Fruit fly (Drosophila melanogaster) whole organism, embryonic: Measurements from ENCODE around the gene CG8925.

ENCODE experiments used
- B-H2 ChIP-seq: fragments of 200-800 bp; sonication (Bioruptor generic); optimal IDR thresholded peaks from 2 replicates; lab custom pipeline; 2018; ENCODE audit warnings: missing biosample characterization, mild to moderate bottlenecking, missing genetic modification characterization
- CG12299 ChIP-seq: fragments of 200-800 bp; sonication (Bioruptor generic); optimal IDR thresholded peaks from 2 replicates; lab custom pipeline; 2018; ENCODE audit warnings: missing biosample characterization, mild to moderate bottlenecking, missing genetic modification characterization
- CG1233 ChIP-seq: fragments of 200-800 bp; sonication (Bioruptor generic); optimal IDR thresholded peaks from 4 replicates; lab custom pipeline; 2018; ENCODE audit warnings: missing biosample characterization, mild to moderate bottlenecking, missing genetic modification characterization
- CG12942 ChIP-seq: fragments of 200-800 bp; sonication (Bioruptor generic); optimal IDR thresholded peaks from 3 replicates; lab custom pipeline; 2016; ENCODE audit warnings: missing biosample characterization, missing genetic modification characterization
- CG13424 ChIP-seq: fragments of 200-800 bp; sonication (Bioruptor generic); optimal IDR thresholded peaks from 2 replicates; lab custom pipeline; 2019; ENCODE audit warnings: missing biosample characterization, mild to moderate bottlenecking, missing genetic modification characterization, moderate library complexity
- CG14667 ChIP-seq: fragments of 200-800 bp; sonication (Bioruptor generic); IDR thresholded peaks from 2 replicates; pipeline ENCODE4 v1.3.6; 2022; ENCODE audit warnings: missing biosample characterization, missing genetic modification characterization
- CG14860 ChIP-seq: fragments of 200-800 bp; sonication (Bioruptor generic); IDR thresholded peaks from 3 replicates; pipeline ENCODE4 v1.3.6; 2022; ENCODE audit warnings: missing biosample characterization, missing genetic modification characterization; ENCODE audit not compliant: partially characterized antibody
- CG15514 ChIP-seq: fragments of 200-800 bp; sonication (Bioruptor generic); optimal IDR thresholded peaks from 3 replicates; lab custom pipeline; 2017; ENCODE audit warnings: missing biosample characterization, missing genetic modification characterization, mild to moderate bottlenecking, moderate library complexity, missing genetic modification reagents
- CG16779 ChIP-seq: fragments of 200-800 bp; sonication (Bioruptor generic); IDR thresholded peaks from 2 replicates; pipeline ENCODE4 v1.3.6; 2022; ENCODE audit warnings: missing biosample characterization, missing genetic modification characterization
- CG17568 ChIP-seq: fragments of 200-800 bp; sonication (Bioruptor generic); optimal IDR thresholded peaks from 2 replicates; lab custom pipeline; 2018; ENCODE audit warnings: missing biosample characterization, mild to moderate bottlenecking, missing genetic modification characterization, moderate library complexity
- CG1792 ChIP-seq: fragments of 200-800 bp; sonication (Bioruptor generic); optimal IDR thresholded peaks from 2 replicates; lab custom pipeline; 2016; ENCODE audit warnings: missing biosample characterization, missing genetic modification characterization
- CG30403 ChIP-seq: fragments of 200-800 bp; sonication (Bioruptor generic); optimal IDR thresholded peaks from 3 replicates; lab custom pipeline; 2016; ENCODE audit warnings: missing biosample characterization, missing genetic modification characterization
- CG31224 ChIP-seq: fragments of 200-800 bp; sonication (Bioruptor generic); IDR thresholded peaks from 2 replicates; pipeline ENCODE4 v1.3.6; 2022; ENCODE audit warnings: missing biosample characterization, missing genetic modification characterization
- CG31441 ChIP-seq: fragments of 200-800 bp; sonication (Bioruptor generic); IDR thresholded peaks from 2 replicates; pipeline ENCODE4 v1.3.6; 2022; ENCODE audit warnings: missing biosample characterization, missing genetic modification characterization
- CG3726 ChIP-seq: fragments of 200-800 bp; sonication (Bioruptor generic); IDR thresholded peaks from 3 replicates; pipeline ENCODE4, ENCODE4 v1.3.6; 2022; ENCODE audit warnings: missing biosample characterization, missing genetic modification characterization
- CG6683 ChIP-seq: fragments of 200-800 bp; sonication (Bioruptor generic); optimal IDR thresholded peaks from 2 replicates; lab custom pipeline; 2017; ENCODE audit warnings: missing biosample characterization, mild to moderate bottlenecking, missing genetic modification characterization, missing genetic modification reagents
- D19B ChIP-seq: fragments of 200-800 bp; sonication (Bioruptor generic); optimal IDR thresholded peaks from 2 replicates; lab custom pipeline; 2017; ENCODE audit warnings: missing biosample characterization, mild to moderate bottlenecking, missing genetic modification characterization
- Dad ChIP-seq: fragments of 200-800 bp; sonication (Bioruptor generic); optimal IDR thresholded peaks from 3 replicates; lab custom pipeline; 2016; ENCODE audit warnings: missing biosample characterization, missing genetic modification characterization
- Dip2 ChIP-seq: fragments of 200-800 bp; sonication (Bioruptor generic); IDR thresholded peaks from 2 replicates; pipeline ENCODE4 v1.3.6; 2022; ENCODE audit warnings: missing biosample characterization, missing genetic modification characterization
- Elba2 ChIP-seq: fragments of 200-800 bp; sonication (Bioruptor generic); optimal IDR thresholded peaks from 3 replicates; lab custom pipeline; 2016; ENCODE audit warnings: missing biosample characterization, missing genetic modification characterization
- Fer2 ChIP-seq: fragments of 200-800 bp; sonication (Bioruptor generic); optimal IDR thresholded peaks from 2 replicates; lab custom pipeline; 2018; ENCODE audit warnings: missing biosample characterization, mild to moderate bottlenecking, missing genetic modification characterization, moderate library complexity
- Fer3 ChIP-seq: fragments of 200-800 bp; sonication (Bioruptor generic); optimal IDR thresholded peaks from 2 replicates; lab custom pipeline; 2018; ENCODE audit warnings: missing biosample characterization, mild to moderate bottlenecking, missing genetic modification characterization, moderate library complexity
- Hsf ChIP-seq: fragments of 200-800 bp; sonication (Bioruptor generic); optimal IDR thresholded peaks from 3 replicates; lab custom pipeline; 2016; ENCODE audit warnings: missing biosample characterization, missing genetic modification characterization
- MTF-1 ChIP-seq: fragments of 200-800 bp; sonication (Bioruptor generic); optimal IDR thresholded peaks from 2 replicates; lab custom pipeline; 2018; ENCODE audit warnings: missing biosample characterization, mild to moderate bottlenecking, missing genetic modification characterization, borderline replicate concordance
- Mrtf ChIP-seq: fragments of 200-800 bp; sonication (Bioruptor generic); IDR thresholded peaks from 3 replicates; pipeline ENCODE4 v1.3.6; 2022; ENCODE audit warnings: missing biosample characterization, missing genetic modification characterization
- NfI ChIP-seq: fragments of 200-800 bp; sonication (Bioruptor generic); optimal IDR thresholded peaks from 3 replicates; lab custom pipeline; 2018; ENCODE audit warnings: missing biosample characterization, mild to moderate bottlenecking, missing genetic modification characterization, moderate library complexity
- Pdp1 ChIP-seq, 2 experiments: fragments of 200-800 bp; sonication (Bioruptor generic); optimal IDR thresholded peaks; 3 replicates each; lab custom pipeline; 2016; ENCODE audit warnings: missing biosample characterization in 2 of 2, missing genetic modification characterization in 2 of 2, mild to moderate bottlenecking in 1 of 2, moderate library complexity in 1 of 2
- Rx ChIP-seq: fragments of 200-800 bp; sonication (Bioruptor generic); IDR thresholded peaks from 2 replicates; pipeline ENCODE4 v1.3.6; 2022; ENCODE audit warnings: missing biosample characterization, missing genetic modification characterization
- Ssrp ChIP-seq: fragments of 200-800 bp; sonication (Bioruptor generic); optimal IDR thresholded peaks from 2 replicates; lab custom pipeline; 2018; ENCODE audit warnings: missing biosample characterization, mild to moderate bottlenecking, missing genetic modification characterization, moderate library complexity
- YL-1 ChIP-seq: fragments of 200-800 bp; sonication (Bioruptor generic); optimal IDR thresholded peaks from 3 replicates; lab custom pipeline; 2017; ENCODE audit warnings: missing biosample characterization, mild to moderate bottlenecking, missing genetic modification characterization
- al ChIP-seq: fragments of 200-800 bp; sonication (Bioruptor generic); IDR thresholded peaks from 2 replicates; pipeline ENCODE4 v1.3.6; 2022; ENCODE audit warnings: missing biosample characterization, missing genetic modification characterization
- az2 ChIP-seq: fragments of 200-800 bp; sonication (Bioruptor generic); optimal IDR thresholded peaks from 3 replicates; lab custom pipeline; 2016; ENCODE audit warnings: missing biosample characterization, missing genetic modification characterization
- cad ChIP-seq: fragments of >200 bp; optimal IDR thresholded peaks from 2 replicates; lab custom pipeline; 2017; ENCODE audit warnings: missing biosample characterization, missing genetic modification characterization
- dan ChIP-seq: fragments of 200-800 bp; sonication (Bioruptor generic); IDR thresholded peaks from 2 replicates; pipeline ENCODE4 v1.3.6; 2022; ENCODE audit warnings: missing biosample characterization, missing genetic modification characterization
- danr ChIP-seq: fragments of 200-800 bp; sonication (Bioruptor generic); IDR thresholded peaks from 2 replicates; pipeline ENCODE4 v1.3.6; 2022; ENCODE audit warnings: missing biosample characterization, missing genetic modification characterization
- dpn ChIP-seq, 2 experiments: fragments of 200-800 bp; sonication (Bioruptor generic); optimal IDR thresholded peaks; 3 replicates each; lab custom pipeline; 2016; ENCODE audit warnings: missing biosample characterization in 2 of 2, missing genetic modification characterization in 2 of 2
- en ChIP-seq: fragments of 200-800 bp; sonication (Bioruptor generic); optimal IDR thresholded peaks from 2 replicates; lab custom pipeline; 2016; ENCODE audit warnings: missing biosample characterization, missing genetic modification characterization
- fd3F ChIP-seq: fragments of 200-800 bp; sonication (Bioruptor generic); optimal IDR thresholded peaks from 2 replicates; lab custom pipeline; 2018; ENCODE audit warnings: missing biosample characterization, mild to moderate bottlenecking, missing genetic modification characterization, moderate library complexity
- h ChIP-seq: fragments of >200 bp; optimal IDR thresholded peaks from 2 replicates; lab custom pipeline; 2017
- jing ChIP-seq: fragments of 200-800 bp; sonication (Bioruptor generic); optimal IDR thresholded peaks from 2 replicates; lab custom pipeline; 2018; ENCODE audit warnings: missing biosample characterization, mild to moderate bottlenecking, missing genetic modification characterization
- oc ChIP-seq: fragments of 200-800 bp; sonication (Bioruptor generic); optimal IDR thresholded peaks from 2 replicates; lab custom pipeline; 2018; ENCODE audit warnings: missing biosample characterization, mild to moderate bottlenecking, missing genetic modification characterization, moderate library complexity
- odd ChIP-seq: fragments of 200-800 bp; sonication (Bioruptor generic); optimal IDR thresholded peaks from 2 replicates; lab custom pipeline; 2017; ENCODE audit warnings: missing biosample characterization, mild to moderate bottlenecking, missing genetic modification characterization
- pho ChIP-seq: fragments of 200-800 bp; sonication (Bioruptor generic); optimal IDR thresholded peaks from 2 replicates; lab custom pipeline; 2016; ENCODE audit warnings: missing biosample characterization, missing genetic modification characterization
- sens ChIP-seq: fragments of 200-800 bp; sonication (Bioruptor generic); peaks from one replicate; lab custom pipeline; 2016; ENCODE audit warnings: missing biosample characterization, missing genetic modification characterization
- seq ChIP-seq: fragments of 200-800 bp; sonication (Bioruptor generic); IDR thresholded peaks from 2 replicates; pipeline ENCODE4 v1.3.6; 2022; ENCODE audit warnings: missing biosample characterization, missing genetic modification characterization
- tap ChIP-seq: fragments of 200-800 bp; optimal IDR thresholded peaks from 3 replicates; lab custom pipeline; 2019; ENCODE audit warnings: missing biosample characterization, mild to moderate bottlenecking, missing genetic modification characterization, moderate library complexity
- tin ChIP-seq: fragments of 200-800 bp; sonication (Bioruptor generic); optimal IDR thresholded peaks from 3 replicates; lab custom pipeline; 2016; ENCODE audit warnings: missing biosample characterization, missing genetic modification characterization
- wdn ChIP-seq: fragments of 200-800 bp; sonication (Bioruptor generic); IDR thresholded peaks from 2 replicates; pipeline ENCODE4 v1.3.6; 2022; ENCODE audit warnings: missing biosample characterization, missing genetic modification characterization
- zen ChIP-seq: fragments of 200-800 bp; sonication (Bioruptor generic); optimal IDR thresholded peaks from 3 replicates; lab custom pipeline; 2018; ENCODE audit warnings: missing biosample characterization, mild to moderate bottlenecking, missing genetic modification characterization, moderate library complexity
- zf30C ChIP-seq: fragments of 200-800 bp; sonication (Bioruptor generic); optimal IDR thresholded peaks from 3 replicates; lab custom pipeline; 2018; ENCODE audit warnings: missing biosample characterization, mild to moderate bottlenecking, missing genetic modification characterization

The CG8925 gene

dm6 chr3R:16209714-16210553 lies 38.1 kb downstream of the CG8925 start (continued):
- no peak for TF ChIP-seq wdn (GFP tag; lab: Robert Waterston, UW)
- peak; percentile 35 for TF ChIP-seq CG12942 (GFP tag; lab: Kevin White, UChicago)
- TF ChIP-seq Fer2 (tag; lab: Kevin White, UChicago): no peak
- TF ChIP-seq Mrtf (GFP tag; lab: Robert Waterston, UW): no peak
- TF ChIP-seq CG31224 (GFP tag; lab: Robert Waterston, UW): no peak
- no peak for TF ChIP-seq CG3726 (GFP tag; lab: Robert Waterston, UW)
- no peak for TF ChIP-seq Rx
- peak; percentile 49 for TF ChIP-seq odd (GFP tag; lab: Kevin White, UChicago)
- no peak for TF ChIP-seq tap (tag; lab: Kevin White, UChicago)
- peak; percentile 11 for TF ChIP-seq NfI (GFP tag; lab: Kevin White, UChicago)
- peak; percentile 40 for TF ChIP-seq CG13424 (tag; lab: Kevin White, UChicago)
- no peak for TF ChIP-seq CG17568 (GFP tag; lab: Kevin White, UChicago)
- TF ChIP-seq dan (GFP tag; lab: Robert Waterston, UW): no peak
- TF ChIP-seq CG1233 (GFP tag; lab: Kevin White, UChicago): no peak
- peak; percentile 30 for TF ChIP-seq D19B
- no peak for TF ChIP-seq CG12299 (tag; lab: Kevin White, UChicago)
- no peak for TF ChIP-seq fd3F
- TF ChIP-seq jing (GFP tag; lab: Kevin White, UChicago): no peak
- peak in 1 of 2 experiments; percentile 29 for TF ChIP-seq dpn (GFP tag; optimal IDR thresholded peaks at IDR 0.05; lab: Kevin White, UChicago)
- TF ChIP-seq CG14667 (GFP tag; lab: Robert Waterston, UW): no peak
- TF ChIP-seq Fer3: peak; percentile 8
- peak; percentile 74 for TF ChIP-seq sens (GFP tag; lab: Kevin White, UChicago)
- no peak for TF ChIP-seq oc (tag; lab: Kevin White, UChicago)
- TF ChIP-seq Dad (GFP tag; lab: Kevin White, UChicago): no peak
- peak; percentile 49; the same call in 1 of the 2 replicates for TF ChIP-seq seq
- TF ChIP-seq CG16779 (GFP tag; lab: Robert Waterston, UW): no peak
- no peak for TF ChIP-seq CG1792
- no peak for TF ChIP-seq danr (GFP tag; lab: Robert Waterston, UW)
- TF ChIP-seq Ssrp: peak; percentile 16
- peak; percentile 14 for TF ChIP-seq az2
- TF ChIP-seq MTF-1 (GFP tag; lab: Kevin White, UChicago): no peak
- TF ChIP-seq B-H2 (GFP tag; lab: Kevin White, UChicago): no peak
- TF ChIP-seq CG14860 (GFP tag; lab: Robert Waterston, UW): no peak
- no peak for TF ChIP-seq Elba2
- no peak for TF ChIP-seq tin (GFP tag; lab: Kevin White, UChicago)
- no peak for TF ChIP-seq CG15514
- TF ChIP-seq pho (GFP tag; lab: Kevin White, UChicago): no peak
- no peak for TF ChIP-seq Hsf (GFP tag; lab: Kevin White, UChicago)
- TF ChIP-seq h: no peak
- TF ChIP-seq YL-1 (GFP tag; lab: Kevin White, UChicago): no peak
- no peak for TF ChIP-seq Dip2 (GFP tag; lab: Robert Waterston, UW)
- TF ChIP-seq CG30403 (GFP tag; lab: Kevin White, UChicago): peak; percentile 32
- no peak for TF ChIP-seq zf30C (GFP tag; lab: Kevin White, UChicago)
- TF ChIP-seq CG31441 (GFP tag; lab: Robert Waterston, UW): peak; percentile 41; the same call in 1 of the 2 replicates
- no peak for TF ChIP-seq en (GFP tag; lab: Kevin White, UChicago)
- TF ChIP-seq cad (GFP tag; lab: Kevin White, UChicago): no peak
- no peak for TF ChIP-seq al (GFP tag; lab: Robert Waterston, UW)
- peak in 1 of 2 experiments; percentile 7 for TF ChIP-seq Pdp1 (GFP tag; optimal IDR thresholded peaks at IDR 0.05; lab: Kevin White, UChicago)
- TF ChIP-seq CG6683 (GFP tag; lab: Kevin White, UChicago): peak; percentile 18
- no peak for TF ChIP-seq zen (tag; lab: Kevin White, UChicago)
